Fruit fly (Drosophila melanogaster) whole organism, embryonic: Measurements from ENCODE around the gene CG34409.
A peak's percentile ranks its signal among the peaks of the same experiment; 100 is the strongest.

ENCODE experiments used
- Abd-B ChIP-seq: fragments of 200-800 bp; sonication (Bioruptor generic); optimal IDR thresholded peaks from 2 replicates; lab custom pipeline; 2018; ENCODE audit warnings: missing biosample characterization, mild to moderate bottlenecking, missing genetic modification characterization, moderate library complexity
- CG10543 ChIP-seq: fragments of 200-800 bp; sonication (Bioruptor generic); optimal IDR thresholded peaks from 3 replicates; lab custom pipeline; 2017; ENCODE audit warnings: missing biosample characterization, mild to moderate bottlenecking, missing genetic modification characterization, moderate library complexity
- CG12659 ChIP-seq: fragments of 200-800 bp; sonication (Bioruptor generic); optimal IDR thresholded peaks from 3 replicates; lab custom pipeline; 2017; ENCODE audit warnings: mild to moderate bottlenecking, missing biosample characterization, missing genetic modification reagents, missing genetic modification characterization
- CG13123 ChIP-seq: fragments of 200-800 bp; sonication (Bioruptor generic); optimal IDR thresholded peaks from 2 replicates; lab custom pipeline; 2016; ENCODE audit warnings: missing biosample characterization, missing genetic modification characterization
- CG1529 ChIP-seq: fragments of 200-800 bp; sonication (Bioruptor generic); optimal IDR thresholded peaks from 3 replicates; lab custom pipeline; 2018; ENCODE audit warnings: missing biosample characterization, missing genetic modification characterization
- CG15601 ChIP-seq: fragments of 200-800 bp; sonication (Bioruptor generic); optimal IDR thresholded peaks from 3 replicates; lab custom pipeline; 2019; ENCODE audit warnings: missing biosample characterization, mild to moderate bottlenecking, missing genetic modification characterization, moderate library complexity
- CG18764 ChIP-seq: fragments of 200-800 bp; sonication (Bioruptor generic); optimal IDR thresholded peaks from 3 replicates; lab custom pipeline; 2016; ENCODE audit warnings: missing biosample characterization, missing genetic modification characterization
- CG2712 ChIP-seq: fragments of 200-800 bp; optimal IDR thresholded peaks from 3 replicates; lab custom pipeline; 2019; ENCODE audit warnings: missing biosample characterization, mild to moderate bottlenecking, missing genetic modification characterization, moderate library complexity
- CG31365 ChIP-seq: fragments of 200-800 bp; sonication (Bioruptor generic); optimal IDR thresholded peaks from 2 replicates; lab custom pipeline; 2018; ENCODE audit warnings: missing biosample characterization, mild to moderate bottlenecking, missing genetic modification characterization
- CG34224 ChIP-seq: fragments of 200-800 bp; sonication (Bioruptor generic); IDR thresholded peaks from 3 replicates; pipeline ENCODE4 v1.3.6; 2022; ENCODE audit warnings: missing biosample characterization, missing genetic modification characterization; ENCODE audit not compliant: partially characterized antibody
- CG3726 ChIP-seq: fragments of 200-800 bp; sonication (Bioruptor generic); IDR thresholded peaks from 3 replicates; pipeline ENCODE4, ENCODE4 v1.3.6; 2022; ENCODE audit warnings: missing biosample characterization, missing genetic modification characterization
- CG43689 ChIP-seq: fragments of 200-800 bp; sonication (Bioruptor generic); IDR thresholded peaks from 2 replicates; pipeline ENCODE4 v1.3.6; 2022; ENCODE audit warnings: missing biosample characterization, missing genetic modification characterization
- CG4424 ChIP-seq: fragments of 200-800 bp; sonication (Bioruptor generic); optimal IDR thresholded peaks from 3 replicates; lab custom pipeline; 2016; ENCODE audit warnings: missing biosample characterization, missing genetic modification characterization
- CG4617 ChIP-seq: fragments of 200-800 bp; sonication (Bioruptor generic); optimal IDR thresholded peaks from 3 replicates; lab custom pipeline; 2016; ENCODE audit warnings: missing biosample characterization, missing genetic modification characterization, borderline replicate concordance
- CG5245 ChIP-seq: fragments of 200-800 bp; sonication (Bioruptor generic); optimal IDR thresholded peaks from 3 replicates; lab custom pipeline; 2016; ENCODE audit warnings: missing biosample characterization, missing genetic modification characterization
- CG7357 ChIP-seq: fragments of 200-800 bp; sonication (Bioruptor generic); IDR thresholded peaks from 3 replicates; pipeline ENCODE4 v1.3.6; 2022; ENCODE audit warnings: missing biosample characterization, missing genetic modification characterization
- CG7928 ChIP-seq: fragments of 200-800 bp; sonication (Bioruptor generic); optimal IDR thresholded peaks from 2 replicates; lab custom pipeline; 2017; ENCODE audit warnings: missing biosample characterization, mild to moderate bottlenecking, missing genetic modification characterization
- Camta ChIP-seq: fragments of 200-800 bp; sonication (Bioruptor generic); optimal IDR thresholded peaks from 2 replicates; lab custom pipeline; 2016; ENCODE audit warnings: missing biosample characterization, missing genetic modification characterization
- E2f2 ChIP-seq: fragments of 200-800 bp; sonication (Bioruptor generic); IDR thresholded peaks from 2 replicates; pipeline ENCODE4 v1.3.6; 2022; ENCODE audit warnings: missing biosample characterization, missing genetic modification characterization
- HLH4C ChIP-seq: fragments of 200-800 bp; sonication (Bioruptor generic); IDR thresholded peaks from 3 replicates; pipeline ENCODE4 v1.3.6; 2022; ENCODE audit warnings: missing biosample characterization, missing genetic modification characterization; ENCODE audit not compliant: partially characterized antibody
- Hmr ChIP-seq: fragments of 200-800 bp; sonication (Bioruptor generic); optimal IDR thresholded peaks from 3 replicates; lab custom pipeline; 2017; ENCODE audit warnings: mild to moderate bottlenecking, missing biosample characterization, missing genetic modification reagents, missing genetic modification characterization
- Mes4 ChIP-seq: fragments of 200-800 bp; sonication (Bioruptor generic); optimal IDR thresholded peaks from 2 replicates; lab custom pipeline; 2016; ENCODE audit warnings: missing biosample characterization, missing genetic modification characterization
- Ravus ChIP-seq: fragments of 200-800 bp; sonication (Bioruptor generic); IDR thresholded peaks from 2 replicates; pipeline ENCODE4 v1.3.6; 2022; ENCODE audit warnings: missing biosample characterization, missing genetic modification characterization
- Rfx ChIP-seq: fragments of 200-800 bp; sonication (Bioruptor generic); IDR thresholded peaks from 2 replicates; pipeline ENCODE4 v1.3.6; 2022; ENCODE audit warnings: missing biosample characterization, missing genetic modification characterization
- Six4 ChIP-seq: fragments of 200-800 bp; sonication (Bioruptor generic); optimal IDR thresholded peaks from 2 replicates; lab custom pipeline; 2016; ENCODE audit warnings: missing biosample characterization, missing genetic modification characterization
- Tbp ChIP-seq: fragments of >200 bp; optimal IDR thresholded peaks from 2 replicates; lab custom pipeline; 2018; ENCODE audit warnings: missing biosample characterization, missing genetic modification characterization
- amos ChIP-seq: fragments of 200-800 bp; sonication (Bioruptor generic); IDR thresholded peaks from 2 replicates; pipeline ENCODE4 v1.3.6; 2022; ENCODE audit warnings: missing biosample characterization, missing genetic modification characterization; ENCODE audit not compliant: partially characterized antibody
- ato ChIP-seq: fragments of 200-800 bp; sonication (Bioruptor generic); IDR thresholded peaks from 2 replicates; pipeline ENCODE4 v1.3.6; 2022; ENCODE audit warnings: missing biosample characterization, missing genetic modification characterization; ENCODE audit not compliant: partially characterized antibody
- crol ChIP-seq: fragments of 200-800 bp; sonication (Bioruptor generic); IDR thresholded peaks from 2 replicates; pipeline ENCODE4 v1.3.6; 2022; ENCODE audit warnings: missing biosample characterization, missing genetic modification characterization
- da ChIP-seq: fragments of 200-800 bp; sonication (Bioruptor generic); optimal IDR thresholded peaks from 2 replicates; lab custom pipeline; 2016; ENCODE audit warnings: missing biosample characterization, missing genetic modification characterization
- dimm ChIP-seq: fragments of 200-800 bp; sonication (Bioruptor generic); IDR thresholded peaks from 2 replicates; pipeline ENCODE4 v1.3.6; 2022; ENCODE audit warnings: missing biosample characterization, missing genetic modification characterization
- esg ChIP-seq: fragments of 200-800 bp; sonication (Bioruptor generic); conservative IDR thresholded peaks from 2 replicates; pipeline ENCODE4 v1.3.6; 2022; ENCODE audit warnings: missing biosample characterization, missing genetic modification characterization
- h ChIP-seq: fragments of >200 bp; optimal IDR thresholded peaks from 2 replicates; lab custom pipeline; 2017
- insv ChIP-seq, 2 experiments: fragments of 200-800 bp; sonication (Bioruptor generic); optimal IDR thresholded peaks; 3 replicates each; lab custom pipeline; 2016 to 2018; ENCODE audit warnings: missing biosample characterization in 2 of 2, missing genetic modification characterization in 2 of 2
- jumu ChIP-seq: fragments of 200-800 bp; sonication (Bioruptor generic); optimal IDR thresholded peaks from 3 replicates; lab custom pipeline; 2016; ENCODE audit warnings: missing biosample characterization, missing genetic modification characterization
- lmd ChIP-seq: fragments of 200-800 bp; sonication (Bioruptor generic); IDR thresholded peaks from 2 replicates; pipeline ENCODE4 v1.3.6; 2022; ENCODE audit warnings: missing biosample characterization, missing genetic modification characterization
- nerfin-1 ChIP-seq: fragments of 200-800 bp; sonication (Bioruptor generic); optimal IDR thresholded peaks from 3 replicates; lab custom pipeline; 2019; ENCODE audit warnings: missing biosample characterization, mild to moderate bottlenecking, missing genetic modification characterization, moderate library complexity
- nerfin-2 ChIP-seq: fragments of 200-800 bp; sonication (Bioruptor generic); IDR thresholded peaks from 2 replicates; pipeline ENCODE4 v1.3.6; 2022; ENCODE audit warnings: missing biosample characterization, missing genetic modification characterization; ENCODE audit not compliant: partially characterized antibody
- nmo ChIP-seq: fragments of 200-800 bp; sonication (Bioruptor generic); optimal IDR thresholded peaks from 2 replicates; lab custom pipeline; 2018; ENCODE audit warnings: missing biosample characterization, mild to moderate bottlenecking, missing genetic modification characterization, moderate library complexity
- prd ChIP-seq, 3 experiments: fragments of >200 bp in 2 of 3; fragments of 200-800 bp in 1 of 3; sonication (Bioruptor generic) in 1 of 3; optimal IDR thresholded peaks in 2 of 3; IDR thresholded peaks in 1 of 3; 2 replicates in 2 of 3; 3 replicates in 1 of 3; pipeline versions ENCODE4 v1.3.6 to Lab custom; 2017 to 2022; ENCODE audit warnings: missing biosample characterization in 1 of 3, missing genetic modification characterization in 1 of 3
- sc ChIP-seq, 3 experiments: fragments of >200 bp in 2 of 3; fragments of 200-800 bp in 1 of 3; sonication (Bioruptor generic) in 1 of 3; optimal IDR thresholded peaks; 2 replicates in 2 of 3; 3 replicates in 1 of 3; lab custom pipeline; 2017; ENCODE audit warnings: mild to moderate bottlenecking in 1 of 3, missing biosample characterization in 1 of 3, missing genetic modification characterization in 1 of 3, missing genetic modification reagents in 1 of 3
- scrt ChIP-seq: fragments of 200-800 bp; sonication (Bioruptor generic); optimal IDR thresholded peaks from 2 replicates; lab custom pipeline; 2018; ENCODE audit warnings: missing biosample characterization, mild to moderate bottlenecking, missing genetic modification characterization, moderate library complexity
- sens-2 ChIP-seq: fragments of 200-800 bp; sonication (Bioruptor generic); IDR thresholded peaks from 2 replicates; pipeline ENCODE4 v1.3.6; 2022; ENCODE audit warnings: missing biosample characterization, missing genetic modification characterization
- sisA ChIP-seq: fragments of 200-800 bp; sonication (Bioruptor generic); IDR thresholded peaks from 2 replicates; pipeline ENCODE4 v1.3.6; 2022; ENCODE audit warnings: missing biosample characterization, missing genetic modification characterization
- sob ChIP-seq: fragments of 200-800 bp; sonication (Bioruptor generic); IDR thresholded peaks from 2 replicates; pipeline ENCODE4 v1.3.6; 2022; ENCODE audit warnings: missing biosample characterization, missing genetic modification characterization
- sqz ChIP-seq: fragments of 200-800 bp; sonication (Bioruptor generic); optimal IDR thresholded peaks from 3 replicates; lab custom pipeline; 2018; ENCODE audit warnings: missing biosample characterization, mild to moderate bottlenecking, missing genetic modification characterization
- tio ChIP-seq: fragments of 200-800 bp; sonication (Bioruptor generic); optimal IDR thresholded peaks from 2 replicates; lab custom pipeline; 2017; ENCODE audit warnings: missing biosample characterization, missing genetic modification characterization, inconsistent platforms
- twi ChIP-seq: fragments of 200-800 bp; optimal IDR thresholded peaks from 2 replicates; lab custom pipeline; 2019; ENCODE audit warnings: missing biosample characterization, mild to moderate bottlenecking, missing genetic modification characterization, moderate library complexity
- vnd ChIP-seq: fragments of 200-800 bp; sonication (Bioruptor generic); IDR thresholded peaks from 3 replicates; pipeline ENCODE4 v1.3.6; 2022; ENCODE audit warnings: missing biosample characterization, missing genetic modification characterization; ENCODE audit not compliant: partially characterized antibody

The CG34409 gene

DNA sequence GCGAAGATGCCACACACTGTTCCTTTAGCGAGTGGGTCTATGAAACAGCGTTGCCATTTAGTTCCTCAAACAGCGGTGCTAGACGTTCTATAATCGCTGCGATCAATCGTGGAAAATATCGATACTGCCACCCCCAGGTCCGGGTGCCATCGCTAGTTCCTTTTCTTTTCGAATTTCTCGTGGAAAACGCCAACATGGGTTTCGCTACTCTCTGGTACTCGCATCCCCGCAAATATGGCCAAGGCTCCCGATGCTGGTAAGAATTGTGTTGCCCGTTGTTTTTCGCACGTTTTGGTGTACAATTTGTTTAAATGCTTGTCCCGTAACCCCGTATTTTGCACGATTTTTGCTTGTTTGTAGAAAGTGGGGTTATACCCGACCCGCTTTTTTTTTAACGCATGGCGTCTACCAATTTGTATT lies 31.8 kb upstream of the CG34409 start, which contains the start of gene RpS29 (continued):
- TF ChIP-seq CG12659 (GFP tag; lab: Kevin White, UChicago) = peak; percentile 92
- peak; percentile 31; the same call in 1 of the 2 replicates for TF ChIP-seq esg (GFP tag; lab: Robert Waterston, UW)
- peak; percentile 93 for TF ChIP-seq sob
- peak; percentile 100 for TF ChIP-seq E2f2 (GFP tag; lab: Robert Waterston, UW)
- TF ChIP-seq CG31365 (tag; lab: Kevin White, UChicago) = peak; percentile 51
- peak; percentile 75 for TF ChIP-seq CG4617 (GFP tag; lab: Kevin White, UChicago)
- TF ChIP-seq CG34224 (GFP tag; lab: Robert Waterston, UW) = peak; percentile 93
- TF ChIP-seq Ravus (GFP tag; lab: Robert Waterston, UW) = no peak
- peak; percentile 71; the same call in 1 of the 2 replicates for TF ChIP-seq lmd (GFP tag; lab: Robert Waterston, UW)
- TF ChIP-seq CG15601 (tag; lab: Kevin White, UChicago) = peak; percentile 81
- peak; percentile 84 for TF ChIP-seq vnd
- TF ChIP-seq Hmr (GFP tag; lab: Kevin White, UChicago) = peak; percentile 94
- peak; percentile 69; the same call in 2 of the 3 replicates for TF ChIP-seq CG3726 (GFP tag; lab: Robert Waterston, UW)
- TF ChIP-seq Rfx (GFP tag; lab: Robert Waterston, UW) = peak; percentile 95
- TF ChIP-seq CG7357 = no peak
- peak; percentile 99 for TF ChIP-seq amos (GFP tag; lab: Robert Waterston, UW)
- no peak for TF ChIP-seq sc (optimal IDR thresholded peaks at IDR 0.05; lab: Kevin White, UChicago)
- no peak for TF ChIP-seq sc (GFP tag; optimal IDR thresholded peaks at IDR 0.05; lab: Kevin White, UChicago)
- peak; percentile 75 for TF ChIP-seq sqz
- no peak for TF ChIP-seq h (lab: Kevin White, UChicago)
- peak; percentile 84 for TF ChIP-seq Mes4
- TF ChIP-seq CG43689 (GFP tag; lab: Robert Waterston, UW) = no peak
- TF ChIP-seq twi (tag; lab: Kevin White, UChicago) = peak; percentile 27
- no peak for TF ChIP-seq prd (optimal IDR thresholded peaks at IDR 0.05; lab: Kevin White, UChicago)
- peak; percentile 76 for TF ChIP-seq prd (GFP tag; IDR thresholded peaks at IDR 0.05; lab: Robert Waterston, UW)
- peak; percentile 93 for TF ChIP-seq CG10543 (GFP tag; lab: Kevin White, UChicago)
- peak; percentile 66 for TF ChIP-seq CG5245 (GFP tag; lab: Kevin White, UChicago)
- peak; percentile 88 for TF ChIP-seq ato (GFP tag; lab: Robert Waterston, UW)
- peak; percentile 73 for TF ChIP-seq CG2712
- TF ChIP-seq scrt (GFP tag; lab: Kevin White, UChicago) = peak; percentile 73
- peak; percentile 78 for TF ChIP-seq nmo (GFP tag; lab: Kevin White, UChicago)
- peak; percentile 52 for TF ChIP-seq da
- TF ChIP-seq sens-2 (GFP tag; lab: Robert Waterston, UW) = no peak; the same call in 1 of the 2 replicates
- peak; percentile 72 for TF ChIP-seq Camta (GFP tag; lab: Kevin White, UChicago)
- TF ChIP-seq nerfin-2 (GFP tag; lab: Robert Waterston, UW) = peak; percentile 70
- no peak for TF ChIP-seq crol (GFP tag; lab: Robert Waterston, UW)
- peak; percentile 88 for TF ChIP-seq jumu (GFP tag; lab: Kevin White, UChicago)
- TF ChIP-seq insv (GFP tag; optimal IDR thresholded peaks at IDR 0.05; lab: Kevin White, UChicago) = peak in 1 of 2 experiments; percentile 73
- TF ChIP-seq tio (GFP tag; lab: Kevin White, UChicago) = no peak
- TF ChIP-seq nerfin-1 (tag; lab: Kevin White, UChicago) = peak; percentile 75
- TF ChIP-seq CG1529 (GFP tag; lab: Kevin White, UChicago) = peak; percentile 32
- TF ChIP-seq Six4 (GFP tag; lab: Kevin White, UChicago) = peak; percentile 61
- TF ChIP-seq Tbp = peak; percentile 61
- no peak for TF ChIP-seq dimm
- TF ChIP-seq CG4424 = peak; percentile 70
- peak; percentile 74 for TF ChIP-seq CG7928
- TF ChIP-seq sisA (GFP tag; lab: Robert Waterston, UW) = peak; percentile 74
- TF ChIP-seq Abd-B (GFP tag; lab: Kevin White, UChicago) = peak; percentile 40
- TF ChIP-seq CG18764 (GFP tag; lab: Kevin White, UChicago) = peak; percentile 76
- TF ChIP-seq CG13123 (GFP tag; lab: Kevin White, UChicago) = peak; percentile 74
- TF ChIP-seq HLH4C = peak; percentile 82
